Fruit fly (Drosophila melanogaster): Measurements from ENCODE around the gene Amnionless.

dm6 chr2L:291657-292056, 2.7 kb upstream of the Amnionless start, which contains the start of gene CG3625:
- TF ChIP-seq aop (GFP tag; IDR thresholded peaks at IDR 0.05) (no peak), Ada2b (GFP tag; IDR thresholded peaks at IDR 0.05) (no peak), ERR (GFP tag; optimal IDR thresholded peaks at IDR 0.05) (no peak), H2.0 (GFP tag; IDR thresholded peaks at IDR 0.05) (no peak)
